Worm (Caenorhabditis elegans) whole organism, dauer: Measurements from ENCODE around the gene R05G6.9.
"Not testable (repeated sequence)": the region's sequence is repeated elsewhere in the genome, so short reads cannot be mapped to it uniquely, and the experiment has no call there.

Experiments
- unc-62 ChIP-seq: sonication (generic microtip); optimal IDR thresholded peaks from 2 replicates; lab custom pipeline; 2017; ENCODE audit warnings: missing biosample characterization, missing genetic modification reagents, missing genetic modification characterization

The R05G6.9 gene

DNA sequence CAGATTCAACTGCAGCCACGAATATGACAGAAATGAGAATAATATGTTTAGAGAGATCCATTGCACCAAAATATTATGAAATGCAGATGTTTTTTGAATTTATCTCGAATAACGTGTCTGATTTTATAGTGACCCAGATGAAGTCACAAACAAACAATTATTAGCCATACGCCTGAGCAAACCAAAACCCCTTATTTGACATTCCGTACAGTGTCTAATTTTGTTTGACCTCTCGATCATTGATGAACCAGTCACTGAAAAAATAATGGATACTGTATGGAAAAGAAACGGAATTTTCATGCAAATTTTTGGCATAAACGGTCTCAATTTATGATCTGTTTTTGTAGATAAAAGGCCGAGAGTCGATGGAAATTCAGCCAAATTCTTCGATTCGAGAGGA, at the start of gene R05G6.9, which contains the start of gene R05G6.3:
R05G6.9 (minus strand) TSS at position 101 of the 400 bp plus-strand sequence.
R05G6.3 (plus strand) TSS at position 386 of the 400 bp plus-strand sequence.
- TF ChIP-seq unc-62 (GFP tag; lab: Kevin White, UChicago), result no peak

DNA sequence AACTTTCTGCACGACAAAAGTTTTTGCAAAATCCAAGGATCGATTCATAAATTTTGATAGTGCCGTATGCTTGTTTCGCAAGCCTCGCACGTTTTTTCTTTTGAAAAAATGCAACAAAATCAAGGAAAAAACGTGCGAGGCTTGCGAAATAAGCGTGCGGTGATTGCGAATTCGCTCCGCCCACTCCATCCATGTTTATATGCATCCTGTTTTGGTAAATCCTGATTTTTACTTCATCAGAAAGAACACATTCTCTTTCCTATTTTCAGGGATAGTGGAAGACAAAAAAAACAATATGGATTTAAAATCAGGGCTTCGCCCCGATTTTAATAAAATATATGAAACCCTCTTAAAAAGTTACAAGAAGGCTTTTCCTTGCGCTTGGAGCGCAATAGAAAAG, 47.8 kb upstream of the R05G6.9 start, which contains the start of gene F32E10.9:
F32E10.9 (minus strand) TSS at position 101 of the 400 bp plus-strand sequence.
- TF ChIP-seq unc-62 (GFP tag; lab: Kevin White, UChicago), result not testable (repeated sequence)

DNA sequence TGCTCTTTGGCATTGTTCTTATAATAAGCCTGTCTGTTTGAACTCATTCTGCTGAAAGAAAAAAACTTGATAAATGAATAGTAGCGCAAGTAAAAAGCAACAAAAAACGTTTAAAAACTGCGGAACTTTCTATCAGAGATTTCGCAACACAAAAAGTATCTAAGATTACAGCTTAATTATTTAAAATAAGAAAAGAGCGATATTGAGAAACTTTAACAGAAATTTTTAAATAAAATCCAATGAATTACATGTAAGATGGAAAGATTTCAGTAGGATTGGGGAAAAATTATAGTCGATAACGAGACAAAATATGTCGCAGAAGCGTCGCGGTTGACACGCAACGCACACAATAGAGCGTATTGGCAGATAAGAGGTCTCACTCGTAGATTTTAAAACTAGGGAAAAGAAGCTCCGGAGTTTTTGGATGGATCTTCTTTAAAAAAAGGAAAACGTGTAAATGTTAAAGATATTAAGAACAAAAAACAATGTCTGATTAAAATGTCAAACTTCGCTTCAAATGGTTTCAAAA, 45.6 kb upstream of the R05G6.9 start, which contains the start of gene ima-3:
ima-3 (minus strand) TSS at position 51 of the 529 bp plus-strand sequence.
- TF ChIP-seq unc-62 (GFP tag; lab: Kevin White, UChicago), result no peak

DNA sequence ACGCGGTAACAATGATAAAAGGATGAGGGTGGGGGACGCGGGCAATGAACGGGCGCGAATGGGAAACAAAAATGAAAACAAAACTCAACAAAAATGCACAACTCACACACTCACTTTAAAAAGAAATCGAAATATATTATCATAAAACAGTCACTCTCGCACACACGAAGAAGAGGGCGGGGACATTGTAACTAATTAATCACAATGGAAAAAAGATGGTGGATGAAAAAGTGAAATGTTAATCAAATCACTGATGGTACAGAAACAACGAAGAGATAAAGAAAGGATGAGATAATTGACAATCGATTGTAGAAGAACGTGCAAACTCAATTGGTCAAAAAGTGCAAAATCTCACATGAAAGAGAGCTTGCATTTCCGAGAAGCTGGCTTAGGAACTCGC, 43.2 kb upstream of the R05G6.9 start:
- TF ChIP-seq unc-62 (GFP tag; lab: Kevin White, UChicago), result no peak

DNA sequence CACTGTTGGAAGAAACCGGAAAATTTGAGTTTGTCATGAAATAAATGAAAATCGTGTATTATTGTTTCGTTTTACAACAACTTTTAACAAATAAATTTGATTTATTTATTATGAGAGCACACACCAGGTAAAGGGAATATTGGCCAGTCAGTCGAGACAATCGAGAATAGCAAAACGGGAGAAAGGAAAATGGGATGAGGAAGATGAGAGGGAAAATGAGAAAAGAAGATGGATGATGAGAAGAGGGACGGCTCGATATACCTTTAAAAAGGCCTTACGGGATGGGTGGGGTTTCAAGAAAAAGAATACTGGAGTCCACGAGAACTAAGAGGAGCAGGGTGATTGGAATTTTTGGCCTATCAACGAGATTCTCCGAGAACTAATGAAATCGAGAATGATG, 42.6 kb upstream of the R05G6.9 start:
- no peak for TF ChIP-seq unc-62 (GFP tag; lab: Kevin White, UChicago)

DNA sequence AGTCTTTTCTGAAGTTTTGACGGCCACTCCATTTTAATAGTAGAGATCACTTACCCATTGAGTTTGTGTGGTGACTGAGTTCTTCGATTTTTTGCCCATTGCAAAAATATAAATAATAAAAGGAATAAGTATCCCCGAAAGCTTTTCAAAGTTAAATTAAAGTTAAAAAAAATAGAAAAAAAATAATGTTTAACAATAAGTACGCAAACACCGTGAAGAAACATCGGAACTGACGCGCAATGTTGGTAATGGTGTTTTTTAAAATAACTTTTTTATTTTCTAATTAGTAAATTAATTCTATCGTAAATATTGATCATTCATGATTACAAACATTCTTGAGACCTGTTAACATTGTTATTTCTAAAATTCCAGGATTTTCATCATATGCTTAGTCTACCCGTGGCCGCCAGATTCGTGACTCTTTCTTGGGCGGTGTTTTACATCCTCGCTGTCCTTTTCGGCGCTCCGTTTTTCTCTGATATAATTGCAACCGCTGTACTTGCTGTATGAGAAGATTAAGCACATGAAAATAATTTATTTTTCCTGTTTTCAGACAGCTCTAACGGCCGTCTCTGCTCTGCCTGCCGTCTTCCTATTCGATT, 40.3 kb upstream of the R05G6.9 start, which contains the start of the genes F49E8.7, F49E8.8 and nprl-2:
F49E8.7 (minus strand) TSS at position 101 of the 602 bp plus-strand sequence.
F49E8.8 (plus strand) TSS at position 373 of the 602 bp plus-strand sequence.
nprl-2 (plus strand) TSS at position 552 of the 602 bp plus-strand sequence.
- no peak for TF ChIP-seq unc-62 (GFP tag; lab: Kevin White, UChicago)

DNA sequence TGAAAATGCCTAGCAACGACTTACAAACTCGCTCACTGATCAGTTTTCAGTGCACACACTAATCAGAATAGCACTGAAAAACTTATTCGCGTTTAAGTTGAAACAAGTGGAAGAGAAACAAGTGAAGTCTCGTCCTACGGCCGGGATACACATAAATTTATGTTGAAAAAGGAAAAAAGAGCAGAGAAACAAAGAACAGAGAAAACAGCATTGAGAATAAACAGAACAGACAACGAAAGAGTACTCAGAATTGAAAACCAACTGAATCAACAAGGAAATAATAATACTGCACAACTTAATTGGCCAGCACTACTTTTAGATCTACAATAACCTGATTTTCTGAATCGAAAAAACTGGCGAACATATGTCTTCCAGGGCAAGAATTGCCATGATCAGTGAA, 38.3 kb upstream of the R05G6.9 start, which contains the start of gene F49E8.6:
F49E8.6 (minus strand) TSS at position 317 of the 400 bp plus-strand sequence.
- TF ChIP-seq unc-62 (GFP tag; lab: Kevin White, UChicago), result no peak

DNA sequence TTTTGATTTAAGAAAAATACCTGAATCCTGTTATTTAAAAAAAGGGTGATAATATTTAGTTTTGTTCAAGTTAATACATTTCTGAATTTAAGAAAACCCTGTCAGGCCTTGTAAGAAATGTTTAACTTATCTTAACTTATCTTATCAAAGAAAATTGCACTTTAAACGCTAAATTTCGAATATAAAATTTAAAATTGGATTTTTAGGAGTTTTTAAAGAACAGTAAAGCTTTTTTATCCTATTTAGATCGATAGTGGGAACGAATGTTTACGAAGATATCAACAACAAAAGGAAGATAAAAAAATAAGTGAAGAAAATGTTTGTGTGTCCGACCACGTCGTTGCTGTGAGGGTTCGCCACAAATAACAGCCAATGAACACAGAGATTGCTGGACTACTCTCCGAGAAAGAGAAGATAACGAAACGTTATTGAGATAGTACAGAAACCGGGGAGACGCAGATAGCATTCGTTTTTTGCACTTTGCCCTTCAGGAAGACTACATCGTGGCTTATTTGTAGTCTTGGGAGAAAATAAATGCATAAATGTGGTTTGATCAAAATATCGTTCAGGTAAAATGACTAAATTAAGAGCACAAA, 37.0 kb upstream of the R05G6.9 start, which contains the start of gene dif-1:
dif-1 (minus strand) TSS at position 51 of the 596 bp plus-strand sequence.
- no peak for TF ChIP-seq unc-62 (GFP tag; lab: Kevin White, UChicago)

DNA sequence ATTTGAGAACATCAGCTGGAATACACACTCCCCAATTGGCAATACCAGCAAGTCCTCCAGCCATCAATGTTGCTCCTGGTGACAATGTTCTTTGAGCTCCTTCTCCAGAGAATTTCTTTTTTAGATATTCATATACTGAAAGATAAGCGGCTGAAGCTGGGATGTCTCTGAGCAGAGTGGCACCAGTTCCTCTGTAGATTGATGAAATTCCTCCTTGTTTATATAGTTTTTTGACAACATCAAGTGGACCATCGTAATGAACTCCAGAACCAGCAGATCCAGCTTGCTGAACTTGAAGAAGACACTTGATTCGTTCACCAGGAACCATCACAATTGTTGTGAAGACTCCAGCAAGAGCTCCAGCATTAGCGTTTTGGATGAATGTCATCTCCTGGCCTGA, 36.0 kb upstream of the R05G6.9 start:
- TF ChIP-seq unc-62 (GFP tag; lab: Kevin White, UChicago), result no peak

DNA sequence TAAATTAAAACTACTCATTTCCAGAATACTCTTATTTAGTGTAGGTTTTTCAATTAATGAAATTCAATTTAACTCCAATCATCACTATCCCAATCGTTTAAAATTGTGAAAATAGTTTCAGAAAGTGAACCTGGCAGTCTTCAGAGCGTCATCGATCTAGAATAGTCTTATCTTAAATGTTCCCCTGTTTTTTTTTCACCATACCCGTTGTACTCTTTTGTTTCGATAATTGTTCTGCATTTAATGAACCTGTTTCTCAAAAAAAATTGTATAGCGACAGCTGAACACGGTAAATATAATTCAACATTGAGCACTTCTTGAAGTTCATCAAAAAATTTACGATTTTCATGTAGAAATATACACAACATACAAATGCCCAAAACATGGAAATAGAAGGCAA, 35.2 kb upstream of the R05G6.9 start:
- TF ChIP-seq unc-62 (GFP tag; lab: Kevin White, UChicago), result no peak

DNA sequence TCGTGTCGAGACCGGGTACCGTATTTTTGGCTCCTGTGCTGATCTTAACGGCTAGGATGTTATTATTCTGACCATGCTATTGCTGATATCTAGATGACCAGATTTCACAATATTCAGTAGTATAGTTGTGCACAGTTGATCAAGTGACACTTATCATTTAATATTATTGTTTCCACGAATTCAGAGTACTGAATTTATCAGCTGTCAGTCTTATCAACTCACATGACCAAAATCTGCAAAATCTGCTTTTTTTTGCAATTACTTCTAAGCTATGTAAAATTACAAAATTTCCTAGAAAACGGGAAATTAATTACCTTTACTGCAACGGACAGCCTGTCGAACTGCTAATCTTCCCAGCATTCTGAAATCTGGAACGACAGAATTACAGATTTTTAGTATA, 34.4 kb upstream of the R05G6.9 start, which contains the start of gene pam-1:
pam-1 (minus strand) TSS at position 368 of the 400 bp plus-strand sequence.
- no peak for TF ChIP-seq unc-62 (GFP tag; lab: Kevin White, UChicago)

DNA sequence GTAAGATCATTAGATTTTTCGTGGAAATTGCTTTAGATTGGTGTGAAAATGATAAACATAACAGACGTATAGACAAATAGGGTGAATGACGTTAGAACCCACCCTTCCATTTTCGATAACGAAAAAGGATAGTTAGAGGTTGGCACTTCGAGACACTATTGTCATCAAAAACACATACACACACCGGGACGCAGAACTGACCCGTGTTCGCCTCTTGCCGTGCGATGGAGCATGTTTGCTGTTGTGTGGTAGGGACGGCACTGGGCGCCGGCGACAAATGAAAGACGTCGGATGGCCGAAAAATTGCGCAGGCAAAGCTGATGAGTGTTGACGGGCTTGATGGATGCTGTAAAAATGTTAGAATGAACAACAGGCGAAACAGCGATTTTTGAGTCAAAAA, 33.8 kb upstream of the R05G6.9 start:
- TF ChIP-seq unc-62 (GFP tag; lab: Kevin White, UChicago), result no peak

DNA sequence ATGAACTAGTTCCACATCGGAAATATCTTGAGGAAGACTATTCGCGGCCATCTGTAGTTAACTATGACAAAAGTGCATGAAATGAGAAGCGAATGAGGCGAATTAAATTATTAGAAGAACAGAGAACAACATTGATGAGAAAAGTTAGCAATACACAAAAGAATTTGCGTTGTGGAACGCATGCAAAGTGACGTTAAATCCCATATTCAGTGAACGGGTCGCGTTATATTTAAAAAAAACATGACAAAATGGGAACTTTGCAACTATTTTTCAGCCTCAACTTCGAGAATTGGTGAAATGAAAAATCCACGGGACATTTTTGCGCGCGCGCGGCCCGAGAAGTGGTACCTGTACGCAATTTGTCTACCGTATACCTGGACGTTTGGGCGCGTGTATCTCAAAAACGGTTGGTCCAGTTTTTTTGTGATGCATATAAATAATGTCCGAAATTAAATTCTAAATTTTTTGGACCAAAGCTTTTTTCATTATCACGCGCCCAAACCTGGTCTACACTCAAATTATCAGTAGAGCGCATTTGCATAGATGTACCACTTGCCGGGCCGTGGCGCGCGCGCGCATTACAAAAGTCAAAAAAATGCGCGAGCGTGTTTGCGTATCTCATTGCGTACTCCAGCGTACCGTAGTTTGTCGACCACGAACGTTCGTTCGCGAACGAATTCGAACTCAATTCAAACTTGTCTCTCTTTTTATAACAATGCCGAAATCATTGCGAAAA, 31.9 kb upstream of the R05G6.9 start, which contains the start of the genes cdd-2 and oef-1:
cdd-2 (minus strand) TSS at position 51 of the 736 bp plus-strand sequence.
oef-1 (plus strand) TSS at position 575 of the 736 bp plus-strand sequence.
- no peak for TF ChIP-seq unc-62 (GFP tag; lab: Kevin White, UChicago)

DNA sequence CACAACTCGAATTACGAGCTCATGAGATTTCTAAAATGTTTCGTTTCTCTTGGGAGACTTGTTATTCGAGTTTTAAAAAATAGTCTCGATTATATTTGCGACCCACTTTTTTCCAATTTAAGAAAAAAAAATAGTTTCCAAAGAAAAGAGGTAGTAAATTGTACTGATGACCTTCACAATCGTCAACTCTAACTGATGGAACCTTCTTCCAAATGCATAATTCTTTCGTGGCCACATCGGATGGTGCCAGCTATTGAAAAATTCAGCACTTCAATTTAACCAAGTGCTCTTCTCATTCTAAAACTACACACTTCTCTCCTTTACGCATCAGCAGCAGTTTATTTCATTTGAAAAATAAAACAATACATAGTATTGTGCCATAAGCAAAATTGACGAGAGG, 27.6 kb upstream of the R05G6.9 start:
- no peak for TF ChIP-seq unc-62 (GFP tag; lab: Kevin White, UChicago)

DNA sequence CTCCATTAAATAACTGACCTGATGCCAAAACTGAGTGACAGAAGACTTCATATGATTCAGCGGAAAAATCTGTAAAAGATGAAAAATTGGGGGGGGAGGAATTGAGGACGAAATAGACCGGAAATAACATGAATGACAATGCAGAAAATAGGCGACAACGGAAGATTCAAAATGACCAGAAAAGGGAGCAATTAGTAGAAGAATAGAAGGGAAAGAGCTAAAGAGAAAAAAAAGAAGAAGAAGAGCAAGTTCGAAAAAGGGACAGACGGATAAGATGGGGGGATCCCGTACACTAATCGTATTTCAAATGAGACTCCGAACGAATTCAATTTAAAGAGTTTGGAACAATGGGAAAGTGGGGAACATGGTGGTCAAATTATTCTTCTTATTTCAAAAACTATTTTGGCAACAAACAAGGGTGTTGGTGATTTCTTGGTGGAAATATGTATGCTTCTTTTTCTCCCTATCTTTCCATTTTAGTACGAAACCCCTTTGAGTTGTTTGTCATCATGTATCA, 26.5 kb upstream of the R05G6.9 start, which contains the start of gene R05G6.10:
R05G6.10 (minus strand) TSS at position 51 of the 517 bp plus-strand sequence.
- TF ChIP-seq unc-62 (GFP tag; lab: Kevin White, UChicago), result no peak
